Fruit fly (Drosophila melanogaster): ENCODE data around the gene jp.

jp gene

dm6 chr2L:9508547-9509197 is 57.9 kb downstream of the jp start:
- TF ChIP-seq CG4496 (GFP tag; IDR thresholded peaks at IDR 0.05) = peak; percentile 56; the same call in 1 of the 3 replicates
- peak; percentile 25; the same call in 1 of the 3 replicates for TF ChIP-seq fd96Ca (GFP tag; IDR thresholded peaks at IDR 0.05)
- peak; percentile 81 for TF ChIP-seq EcR (GFP tag; optimal IDR thresholded peaks at IDR 0.05)
- no peak for TF ChIP-seq CG9948 (tag; optimal IDR thresholded peaks at IDR 0.05)
- no peak for TF ChIP-seq CG8159 (tag; optimal IDR thresholded peaks at IDR 0.05)

- TF ChIP-seq EcR (GFP tag; optimal IDR thresholded peaks at IDR 0.05) (peak; percentile 93), CG17806 (tag; optimal IDR thresholded peaks at IDR 0.05) (no peak), CG13204 (GFP tag; optimal IDR thresholded peaks at IDR 0.05) (peak; percentile 2)
Observed at dm6 chr2L:9506535-9507036, 60.0 kb downstream of the jp start.

- TF ChIP-seq CG15710 (tag; optimal IDR thresholded peaks at IDR 0.05) = no peak
- no peak for TF ChIP-seq CG10348 (GFP tag; IDR thresholded peaks at IDR 0.05)
- no peak for TF ChIP-seq rn (GFP tag; IDR thresholded peaks at IDR 0.05)
- peak; percentile 34; the same call in 1 of the 3 replicates for TF ChIP-seq CG4496 (GFP tag; IDR thresholded peaks at IDR 0.05)
- TF ChIP-seq CG14655 (GFP tag; optimal IDR thresholded peaks at IDR 0.05) = peak; percentile 37
- TF ChIP-seq CG13204 (GFP tag; optimal IDR thresholded peaks at IDR 0.05) = no peak
- no peak for TF ChIP-seq EcR (GFP tag; optimal IDR thresholded peaks at IDR 0.05)
- no peak for TF ChIP-seq CG17806 (tag; optimal IDR thresholded peaks at IDR 0.05)
- no peak for TF ChIP-seq D1 (tag; optimal IDR thresholded peaks at IDR 0.05)
- peak; percentile 44; the same call in 1 of the 2 replicates for TF ChIP-seq CG32121 (GFP tag; IDR thresholded peaks at IDR 0.05)
- peak; percentile 8 for TF ChIP-seq Pif1A (GFP tag; optimal IDR thresholded peaks at IDR 0.05)
- TF ChIP-seq CG9948 (tag; optimal IDR thresholded peaks at IDR 0.05) = no peak
- no peak for TF ChIP-seq fd96Ca (GFP tag; IDR thresholded peaks at IDR 0.05)
- TF ChIP-seq CG8159 (tag; optimal IDR thresholded peaks at IDR 0.05) = peak; percentile 5
- TF ChIP-seq Ets98B (GFP tag; IDR thresholded peaks at IDR 0.05) = 0 out of 2 replicates have a peak, but pooled peaks have one; percentile 10
- TF ChIP-seq Snoo (tag; optimal IDR thresholded peaks at IDR 0.05) = peak; percentile 18
- peak; percentile 12 for TF ChIP-seq CG8301 (tag; optimal IDR thresholded peaks at IDR 0.05)
- no peak for TF ChIP-seq gl (tag; optimal IDR thresholded peaks at IDR 0.05)
- TF ChIP-seq CG34367 (tag; optimal IDR thresholded peaks at IDR 0.05) = no peak
- TF ChIP-seq CG12605 (GFP tag; IDR thresholded peaks at IDR 0.05) = no peak
- no peak for TF ChIP-seq Pif1B (GFP tag; optimal IDR thresholded peaks at IDR 0.05)
Observed at dm6 chr2L:9505372-9506103, 61.0 kb downstream of the jp start.

dm6 chr2L:9502786-9503443 is 63.6 kb downstream of the jp start:
- TF ChIP-seq EcR (GFP tag; optimal IDR thresholded peaks at IDR 0.05) (no peak), CG4496 (GFP tag; IDR thresholded peaks at IDR 0.05) (no peak), CG10348 (GFP tag; IDR thresholded peaks at IDR 0.05) (no peak), CG15710 (tag; optimal IDR thresholded peaks at IDR 0.05) (no peak), gl (tag; optimal IDR thresholded peaks at IDR 0.05) (no peak), CG8301 (tag; optimal IDR thresholded peaks at IDR 0.05) (no peak), CG9948 (tag; optimal IDR thresholded peaks at IDR 0.05) (no peak), CG14655 (GFP tag; optimal IDR thresholded peaks at IDR 0.05) (no peak), Ets98B (GFP tag; IDR thresholded peaks at IDR 0.05) (no peak), CG32121 (GFP tag; IDR thresholded peaks at IDR 0.05) (no peak), CG17806 (tag; optimal IDR thresholded peaks at IDR 0.05) (no peak), rn (GFP tag; IDR thresholded peaks at IDR 0.05) (no peak), CG34367 (tag; optimal IDR thresholded peaks at IDR 0.05) (no peak), fd96Ca (GFP tag; IDR thresholded peaks at IDR 0.05) (no peak), CG12605 (GFP tag; IDR thresholded peaks at IDR 0.05) (no peak), Pif1A (GFP tag; optimal IDR thresholded peaks at IDR 0.05) (no peak), Snoo (tag; optimal IDR thresholded peaks at IDR 0.05) (no peak)

dm6 chr2L:9500454-9500853 is 66.1 kb downstream of the jp start:
- TF ChIP-seq D1 (tag; optimal IDR thresholded peaks at IDR 0.05) (no peak), CG8301 (tag; optimal IDR thresholded peaks at IDR 0.05) (no peak), CG32121 (GFP tag; IDR thresholded peaks at IDR 0.05) (no peak), fd96Ca (GFP tag; IDR thresholded peaks at IDR 0.05) (no peak), Pif1B (GFP tag; optimal IDR thresholded peaks at IDR 0.05) (no peak), CG10348 (GFP tag; IDR thresholded peaks at IDR 0.05) (no peak), CG13204 (GFP tag; optimal IDR thresholded peaks at IDR 0.05) (no peak), CG14655 (GFP tag; optimal IDR thresholded peaks at IDR 0.05) (no peak), Snoo (tag; optimal IDR thresholded peaks at IDR 0.05) (no peak), CG12605 (GFP tag; IDR thresholded peaks at IDR 0.05) (no peak), EcR (GFP tag; optimal IDR thresholded peaks at IDR 0.05) (no peak), CG15710 (tag; optimal IDR thresholded peaks at IDR 0.05) (no peak), gl (tag; optimal IDR thresholded peaks at IDR 0.05) (no peak), CG4496 (GFP tag; IDR thresholded peaks at IDR 0.05) (no peak), CG9948 (tag; optimal IDR thresholded peaks at IDR 0.05) (no peak)

- TF ChIP-seq CG15710 (tag; optimal IDR thresholded peaks at IDR 0.05) = no peak
- no peak for TF ChIP-seq CG13204 (GFP tag; optimal IDR thresholded peaks at IDR 0.05)
- no peak for TF ChIP-seq CG10348 (GFP tag; IDR thresholded peaks at IDR 0.05)
Observed at dm6 chr2L:9498985-9499249, 67.6 kb downstream of the jp start.

Measured in whole organism, pupa.